Fruit fly (Drosophila melanogaster): ENCODE results near the gene Syx16.

Syx16 gene

DNA sequence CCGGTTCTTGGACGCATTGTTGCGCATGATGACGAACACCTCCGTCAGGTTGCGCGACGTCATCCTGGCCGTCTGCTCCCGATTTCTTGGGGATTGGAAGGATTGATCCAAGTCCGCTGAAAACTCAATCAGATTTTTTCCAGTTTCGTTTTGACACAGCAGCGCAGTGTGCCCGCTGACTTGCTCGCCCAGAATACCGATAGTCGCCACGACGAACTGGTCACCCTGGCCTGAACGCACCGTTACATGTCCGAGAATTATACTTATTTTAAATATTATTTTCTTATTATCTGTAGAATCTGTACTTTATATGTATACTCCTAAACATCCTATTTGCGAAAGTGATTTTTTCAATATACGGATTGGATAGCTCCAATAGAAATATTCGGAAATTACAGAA, at the start of gene Syx16:
Syx16 (minus strand) TSS at position 172 of the 400 bp plus-strand sequence.
- no peak for TF ChIP-seq noc (tag; optimal IDR thresholded peaks at IDR 0.05)

DNA sequence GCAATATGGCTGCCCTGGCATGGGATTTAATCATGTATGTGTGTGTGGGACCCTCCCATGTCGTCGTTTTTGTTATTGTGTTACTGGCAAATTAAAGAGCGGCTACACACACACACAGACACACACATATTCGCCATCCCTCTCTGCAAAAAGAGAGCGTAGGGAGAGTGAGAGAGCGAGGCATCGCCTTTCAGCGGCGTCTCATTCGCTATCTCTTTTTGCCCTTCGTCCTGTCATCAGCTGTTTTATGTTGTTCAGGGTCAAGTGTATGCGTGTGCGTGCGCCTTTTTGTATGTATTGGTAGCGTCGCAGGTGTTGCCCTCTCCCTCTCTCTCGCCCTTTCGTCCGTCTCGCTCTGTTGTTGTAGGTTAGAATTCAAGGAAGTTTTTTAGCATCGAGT, 43.3 kb upstream of the Syx16 start:
- TF ChIP-seq noc (tag; optimal IDR thresholded peaks at IDR 0.05), result no peak

DNA sequence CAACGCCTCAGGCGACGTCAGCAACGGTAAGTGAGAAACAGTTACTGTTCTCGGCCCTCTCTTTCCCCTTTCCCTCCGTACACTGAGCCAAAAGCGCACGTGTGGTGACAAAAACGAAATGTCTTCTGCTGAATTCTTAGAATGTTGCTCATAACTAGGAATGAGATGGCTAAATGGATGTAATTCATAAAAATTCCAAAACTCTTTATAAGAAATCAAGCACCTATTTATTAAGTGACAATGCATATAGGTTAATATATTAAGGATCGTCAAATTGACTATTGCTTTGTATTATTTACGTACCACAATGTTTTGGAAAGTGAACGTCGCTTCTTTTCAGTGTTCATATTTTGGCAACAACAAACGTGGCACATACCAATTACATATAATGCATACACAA, 41.0 kb upstream of the Syx16 start:
- no peak for TF ChIP-seq noc (tag; optimal IDR thresholded peaks at IDR 0.05)

DNA sequence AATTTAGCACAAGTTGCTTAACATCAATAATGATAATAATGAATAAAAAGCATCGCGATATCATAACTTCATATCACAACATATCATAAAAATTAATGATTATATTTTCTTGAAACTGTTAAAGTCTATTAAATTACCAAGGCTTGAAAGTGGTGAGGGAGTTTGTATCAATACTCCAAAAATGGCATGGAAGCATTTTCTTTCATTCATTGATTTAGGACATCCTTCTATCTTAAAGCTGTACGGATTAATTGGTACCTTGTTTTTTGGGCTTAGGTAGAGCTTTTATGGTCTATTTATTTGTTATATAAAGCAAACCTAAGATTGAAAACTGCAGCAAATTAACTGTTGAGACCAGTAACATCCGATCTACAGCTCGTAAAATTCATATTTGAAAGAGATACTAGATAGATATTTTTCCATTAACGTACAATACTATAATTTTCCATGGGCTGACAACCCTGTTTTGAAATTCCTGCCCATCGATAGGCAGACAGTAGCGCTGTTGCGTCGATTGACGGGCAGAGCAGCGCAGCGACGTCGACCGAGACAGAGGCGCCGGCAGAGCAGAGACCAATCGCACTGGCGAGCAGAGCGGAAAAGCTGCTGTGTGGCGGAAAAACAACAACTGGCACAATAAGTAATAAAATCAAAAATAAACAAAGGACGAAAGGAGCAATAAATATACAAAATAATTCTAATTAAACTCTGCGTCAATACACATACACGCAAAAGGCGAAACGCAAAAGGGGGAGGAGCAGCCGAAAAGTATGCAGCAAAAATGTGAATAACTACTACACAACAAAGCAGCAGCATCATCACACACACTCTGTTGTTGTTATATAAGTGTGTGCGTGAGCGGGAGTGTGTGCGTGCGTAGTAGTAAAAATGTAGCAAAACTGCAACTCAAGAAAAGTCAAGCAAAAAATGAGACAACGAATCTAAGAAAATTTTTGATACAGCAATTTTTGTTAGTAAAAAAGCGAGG, 40.1 kb upstream of the Syx16 start, which contains the start of gene CG1695:
CG1695 (plus strand) TSS at position 606 of the 988 bp plus-strand sequence.
- TF ChIP-seq noc (tag; optimal IDR thresholded peaks at IDR 0.05), result no peak

DNA sequence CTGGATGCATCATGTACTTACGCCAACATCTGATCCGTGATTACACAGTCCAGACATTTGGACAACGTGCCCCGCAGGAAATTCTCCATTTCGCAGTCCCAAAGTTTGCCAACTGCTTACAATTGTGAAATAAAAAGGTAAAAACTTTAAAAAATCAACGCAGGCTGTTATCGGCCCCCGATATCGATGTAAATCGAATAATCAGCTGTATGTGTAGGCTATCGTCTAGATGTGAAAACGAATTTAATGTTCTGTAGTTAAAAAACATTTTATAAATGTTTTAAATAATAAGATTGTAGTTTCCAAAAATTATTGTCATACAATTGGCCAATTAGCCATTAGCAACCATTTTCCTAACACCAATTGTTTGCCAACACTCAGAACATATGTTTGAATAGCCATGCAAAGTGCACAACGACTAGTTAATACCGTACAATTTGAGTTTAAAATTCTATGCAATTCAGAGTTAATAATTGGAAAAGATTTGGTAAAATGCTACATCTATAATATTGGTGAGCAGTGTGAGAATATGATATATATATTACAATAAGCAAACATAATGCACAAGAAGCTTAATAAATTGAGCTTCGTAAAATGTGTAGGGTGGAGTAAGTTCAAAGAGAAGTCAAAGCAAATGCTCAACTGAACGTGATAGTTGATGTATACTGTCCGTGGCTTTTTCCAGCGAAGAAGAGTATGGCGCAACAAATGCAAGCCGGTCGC, 36.1 kb upstream of the Syx16 start, which contains the start of the genes CG11710 and mal:
CG11710 (minus strand) TSS at position 192 of the 723 bp plus-strand sequence.
mal (plus strand) TSS at position 194 of the 723 bp plus-strand sequence.
- peak; percentile 84 for TF ChIP-seq noc (tag; optimal IDR thresholded peaks at IDR 0.05)

DNA sequence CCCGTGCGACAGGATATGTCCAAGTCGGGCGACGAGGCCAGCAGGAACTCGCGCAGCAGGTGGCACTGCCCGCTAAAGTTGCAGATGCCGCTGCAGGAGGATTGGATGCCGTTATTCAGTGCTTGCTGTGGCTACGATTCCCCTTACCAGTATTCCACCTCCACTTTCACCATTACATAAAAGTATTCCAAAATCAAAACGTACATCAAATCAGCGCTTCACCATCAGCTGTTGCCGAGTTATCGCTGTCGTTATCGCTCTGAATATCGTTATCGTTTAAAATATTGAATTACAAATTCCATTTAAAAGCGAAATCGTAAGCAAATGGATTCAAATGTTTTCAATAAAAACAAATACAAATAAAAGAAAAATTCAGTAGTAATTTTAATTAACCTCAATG, 33.3 kb upstream of the Syx16 start, which contains the start of gene CG15456:
CG15456 (minus strand) TSS at position 225 of the 400 bp plus-strand sequence.
- no peak for TF ChIP-seq noc (tag; optimal IDR thresholded peaks at IDR 0.05)

DNA sequence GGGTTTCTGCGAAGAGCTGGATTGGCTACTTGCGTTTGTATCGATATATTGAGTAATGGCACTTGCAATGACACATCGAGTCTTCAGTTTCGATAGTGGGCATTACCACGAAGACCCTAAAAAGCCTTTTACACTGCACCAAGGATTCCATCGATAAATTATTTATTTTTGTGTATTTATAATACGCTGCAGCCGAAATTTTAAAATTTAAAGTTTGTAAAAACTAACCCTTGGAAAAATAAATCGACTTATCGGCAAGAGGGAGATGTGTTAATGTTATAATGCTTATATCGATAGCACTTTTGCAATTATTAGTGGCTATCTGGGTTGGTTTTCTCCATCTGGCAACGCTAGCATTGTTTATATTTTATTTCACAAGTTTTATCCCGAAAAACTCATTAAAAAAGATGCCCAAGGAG, 30.2 kb upstream of the Syx16 start, which contains the start of the genes Pp4-19C and cactin:
Pp4-19C (minus strand) TSS at position 256 of the 419 bp plus-strand sequence.
cactin (plus strand) TSS at position 323 of the 419 bp plus-strand sequence.
- TF ChIP-seq noc (tag; optimal IDR thresholded peaks at IDR 0.05), result no peak

DNA sequence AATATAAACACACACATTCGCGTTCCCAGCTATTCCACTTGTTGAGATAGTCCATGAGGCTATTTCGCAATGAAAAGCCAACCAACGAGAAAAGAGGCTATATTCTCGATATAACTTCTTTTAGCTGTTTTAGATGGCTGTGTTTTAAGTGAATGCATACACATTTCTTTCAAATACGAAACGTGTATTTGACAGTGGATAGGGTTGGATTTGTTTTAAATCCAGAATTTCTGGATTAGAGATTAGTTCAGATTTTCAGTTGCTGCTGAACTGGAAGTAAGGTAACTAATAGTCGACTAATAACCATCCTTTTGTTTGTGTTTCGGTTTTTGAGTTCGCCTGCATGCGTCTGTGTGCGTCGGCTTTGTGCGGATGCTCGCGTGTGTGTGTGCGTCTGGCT, 29.6 kb upstream of the Syx16 start:
- no peak for TF ChIP-seq noc (tag; optimal IDR thresholded peaks at IDR 0.05)

DNA sequence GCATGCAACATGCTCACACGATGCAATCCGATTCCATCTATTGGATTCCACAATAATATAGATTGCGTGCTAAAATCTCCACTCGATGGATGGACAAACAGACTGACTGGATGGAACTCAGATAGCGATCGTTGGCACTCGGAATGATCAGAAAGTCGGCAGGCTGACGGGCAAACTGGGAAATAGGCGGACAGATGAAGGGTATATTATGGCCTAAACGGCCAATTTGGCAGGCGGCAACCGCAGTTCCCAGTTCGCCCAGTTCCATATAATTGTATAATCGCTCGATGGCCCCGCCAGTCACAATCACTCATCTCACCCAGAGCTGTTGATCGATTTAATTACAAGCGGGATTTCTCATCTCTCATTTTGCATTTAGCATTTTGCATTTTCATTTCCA, 25.8 kb upstream of the Syx16 start, which contains the start of gene Obp19d:
Obp19d (plus strand) TSS at position 301 of the 400 bp plus-strand sequence.
- TF ChIP-seq noc (tag; optimal IDR thresholded peaks at IDR 0.05), result no peak

DNA sequence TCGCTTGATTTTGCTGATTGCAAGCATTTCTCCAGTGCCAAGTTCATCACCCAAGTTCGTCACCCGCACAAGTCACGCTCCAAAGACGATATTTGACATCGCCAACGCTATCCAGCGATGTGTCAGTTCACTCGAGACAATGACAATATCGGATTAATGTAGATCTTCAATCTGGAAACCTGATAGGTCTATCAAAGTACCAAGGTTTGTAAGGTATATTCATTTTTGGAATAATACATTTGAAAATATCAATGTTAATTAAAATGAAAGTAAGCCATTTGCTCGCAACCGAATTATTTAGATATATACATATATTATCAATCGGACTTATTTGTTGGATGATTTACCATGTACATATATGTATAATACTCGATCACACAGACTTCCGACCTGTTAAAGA, 25.3 kb upstream of the Syx16 start, which contains the start of gene Obp19c:
Obp19c (minus strand) TSS at position 101 of the 400 bp plus-strand sequence.
- no peak for TF ChIP-seq noc (tag; optimal IDR thresholded peaks at IDR 0.05)

DNA sequence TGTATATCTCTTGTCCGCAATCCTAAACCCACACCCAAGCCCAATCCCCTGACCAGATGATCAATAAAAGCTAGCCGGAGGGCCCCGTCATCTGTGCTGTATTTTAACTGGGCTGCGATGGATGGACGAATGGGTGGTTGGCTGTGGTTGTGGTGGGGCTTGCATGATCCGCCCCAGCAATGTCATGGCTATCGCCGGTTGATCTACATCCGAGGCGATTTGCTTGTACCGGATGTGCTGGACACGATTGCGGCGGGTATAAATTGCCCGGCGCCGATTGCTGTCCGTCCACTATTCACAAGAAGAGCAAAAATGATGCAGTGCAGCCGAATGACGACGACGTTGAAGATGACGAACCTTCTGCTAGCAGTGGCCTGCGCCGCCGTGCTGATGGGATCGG, 22.9 kb upstream of the Syx16 start, which contains the start of gene Obp19b:
Obp19b (plus strand) TSS at position 301 of the 400 bp plus-strand sequence.
- no peak for TF ChIP-seq noc (tag; optimal IDR thresholded peaks at IDR 0.05)

DNA sequence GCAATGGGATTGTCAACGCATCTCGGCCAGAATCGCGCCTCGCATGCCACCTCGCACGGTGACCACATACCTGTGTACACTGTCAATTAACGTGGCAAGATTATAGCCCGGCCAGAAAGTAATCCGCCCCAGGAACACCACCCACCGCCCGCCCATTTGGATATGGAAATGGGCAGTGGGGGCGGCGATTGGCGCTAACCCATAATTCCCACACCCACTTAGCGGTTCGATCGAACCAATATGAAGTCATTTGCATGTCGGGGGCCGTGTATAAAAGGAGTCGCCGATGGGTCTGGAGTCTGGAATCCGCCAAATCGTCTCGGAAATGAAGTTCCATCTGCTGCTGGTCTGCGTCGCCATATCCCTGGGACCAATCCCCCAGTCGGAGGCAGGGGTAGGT, 21.9 kb upstream of the Syx16 start, which contains the start of gene Obp19a:
Obp19a (plus strand) TSS at position 301 of the 400 bp plus-strand sequence.
- no peak for TF ChIP-seq noc (tag; optimal IDR thresholded peaks at IDR 0.05)

DNA sequence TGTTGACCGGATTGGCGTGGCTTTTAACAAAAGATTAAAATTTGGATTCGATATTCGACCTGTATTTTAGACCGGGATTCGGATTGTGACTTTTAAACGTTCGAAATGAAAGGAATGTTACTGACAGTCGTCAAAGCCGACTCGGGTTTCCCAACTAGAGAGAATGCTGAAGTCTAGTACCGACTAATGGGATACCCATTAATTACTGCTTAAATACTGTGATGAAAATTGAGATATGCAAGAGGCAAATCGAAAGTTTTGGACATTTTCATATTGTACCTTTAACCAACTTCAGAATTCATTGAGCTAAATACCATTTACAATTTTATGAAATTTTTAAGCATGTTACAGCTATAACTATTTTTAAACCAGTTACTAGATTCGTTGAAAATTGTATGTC, 20.5 kb upstream of the Syx16 start, which contains the start of gene CG15458:
CG15458 (minus strand) TSS at position 101 of the 400 bp plus-strand sequence.
- no peak for TF ChIP-seq noc (tag; optimal IDR thresholded peaks at IDR 0.05)

DNA sequence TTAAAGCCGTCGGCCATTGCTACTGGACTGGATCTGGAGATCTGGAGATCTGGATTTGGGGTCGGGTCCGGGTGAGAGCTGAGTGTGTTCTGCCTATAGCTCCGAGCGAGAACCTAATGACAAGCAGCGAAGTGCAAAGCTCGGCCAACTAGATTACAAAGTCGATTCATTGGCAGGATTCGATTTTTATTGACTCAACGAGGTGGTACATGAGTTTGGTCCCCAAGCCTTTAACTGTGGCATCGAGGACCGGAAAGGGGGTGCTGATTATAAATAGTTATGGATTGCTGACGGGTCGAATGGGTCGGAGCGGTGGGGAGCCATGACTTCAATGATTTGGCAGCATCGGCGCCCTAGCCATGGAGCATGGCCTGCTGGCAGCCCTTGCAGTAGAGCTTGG, 19.9 kb upstream of the Syx16 start, which contains the start of gene CG15459:
CG15459 (minus strand) TSS at position 101 of the 400 bp plus-strand sequence.
- no peak for TF ChIP-seq noc (tag; optimal IDR thresholded peaks at IDR 0.05)

DNA sequence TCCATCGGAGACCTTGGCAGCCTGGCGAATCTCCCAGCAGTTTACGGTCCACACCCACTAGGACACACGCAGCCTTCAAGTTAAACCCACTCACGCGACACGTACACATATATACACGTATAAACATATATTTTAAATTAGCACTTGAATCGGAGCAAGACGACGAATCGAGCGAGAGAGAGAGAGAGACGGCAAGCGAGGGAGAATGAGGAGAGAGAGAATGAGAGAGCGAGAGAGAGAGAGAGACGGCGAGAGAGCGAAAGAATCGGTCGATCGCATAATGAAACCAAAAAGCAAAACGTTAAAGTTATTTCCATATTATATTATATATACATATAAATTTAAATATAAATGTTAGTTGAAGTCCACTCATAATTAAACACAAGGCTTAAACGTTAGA, 18.1 kb upstream of the Syx16 start:
- no peak for TF ChIP-seq noc (tag; optimal IDR thresholded peaks at IDR 0.05)

Measured in whole organism, larva.